Fruit fly (Drosophila melanogaster) S2 (cell line): ENCODE measurements around the gene CG10211.

Experiments
- CG8478 ChIP-seq: fragments of >200 bp; optimal IDR thresholded peaks from 2 replicates; lab custom pipeline; 2018
- CTCF ChIP-seq, 2 experiments: fragments of >200 bp; optimal IDR thresholded peaks; 2 replicates each; lab custom pipeline; 2018

- TF ChIP-seq CG8478 (lab: Kevin White, UChicago) (no peak), CTCF (optimal IDR thresholded peaks at IDR 0.05; lab: Kevin White, UChicago) (no peak)
Observed at dm6 chr2L:18485211-18485610, 32.1 kb upstream of the CG10211 start, which contains the start of gene grnd.
